Worm (Caenorhabditis elegans) whole organism, mixed stage, embryonic: ENCODE measurements around the gene C36C5.12.

Experiments
- blmp-1 ChIP-seq: fragments of 150-350 bp; optimal IDR thresholded peaks from 2 replicates; lab custom pipeline; 2014; ENCODE audit warnings: missing biosample characterization, missing genetic modification characterization
- mab-5 ChIP-seq: fragments of 150-350 bp; optimal IDR thresholded peaks from 2 replicates; lab custom pipeline; 2014; ENCODE audit warnings: missing biosample characterization, missing genetic modification characterization
- nhr-76 ChIP-seq: sonication (generic microtip); optimal IDR thresholded peaks from 2 replicates; lab custom pipeline; 2017; ENCODE audit warnings: missing biosample characterization, missing genetic modification characterization
- pha-4 ChIP-seq: fragments of 150-350 bp; optimal IDR thresholded peaks from 2 replicates; lab custom pipeline; 2018; ENCODE audit warnings: missing biosample characterization, missing genetic modification reagents, missing genetic modification characterization
- unc-39 ChIP-seq: fragments of 150-350 bp; optimal IDR thresholded peaks from 2 replicates; lab custom pipeline; 2014; ENCODE audit warnings: missing biosample characterization, missing genetic modification characterization
- unc-62 ChIP-seq: fragments of 150-350 bp; optimal IDR thresholded peaks from 2 replicates; lab custom pipeline; 2014; ENCODE audit warnings: missing biosample characterization, missing genetic modification reagents, missing genetic modification characterization
- zip-8 ChIP-seq: fragments of 150-350 bp; optimal IDR thresholded peaks from 2 replicates; lab custom pipeline; 2014; ENCODE audit warnings: missing biosample characterization, missing genetic modification characterization

- TF ChIP-seq unc-62 (GFP tag; lab: Kevin White, UChicago) (no peak), mab-5 (tag; lab: Kevin White, UChicago) (no peak), pha-4 (tag; lab: Kevin White, UChicago) (no peak), zip-8 (tag; lab: Kevin White, UChicago) (no peak), blmp-1 (tag; lab: Kevin White, UChicago) (no peak), nhr-76 (tag; lab: Kevin White, UChicago) (no peak), unc-39 (tag; lab: Kevin White, UChicago) (no peak)
These were observed 13.9 kb downstream of the C36C5.12 start for ce11 chrV:3145241-3145640.
